Worm (Caenorhabditis elegans) whole organism, L4/young adult: Measurements from ENCODE around the gene stg-2.

Experiments
- W03F9.2 ChIP-seq: fragments of 150-350 bp; optimal IDR thresholded peaks from 2 replicates; lab custom pipeline; 2014; ENCODE audit warnings: missing biosample characterization, missing genetic modification characterization
- dao-5 ChIP-seq: sonication (generic microtip); optimal IDR thresholded peaks from 2 replicates; lab custom pipeline; 2016; ENCODE audit warnings: missing genotype, missing genetic modification characterization, moderate library complexity, missing compliant biosample characterization
- him-1 ChIP-seq: sonication (generic microtip); optimal IDR thresholded peaks from 2 replicates; lab custom pipeline; 2016; ENCODE audit warnings: missing genotype, missing genetic modification reagents, missing genetic modification characterization, missing compliant biosample characterization

- TF ChIP-seq him-1 (no peak), dao-5 (tag; lab: Kevin White, UChicago) (no peak), W03F9.2 (no peak)
Measured at ce11 chrX:8672760-8673159, 29.0 kb upstream of the stg-2 start, which contains the start of the genes K09E2.2 and K09E2.3.
